Fruit fly (Drosophila melanogaster) whole organism, embryonic: ENCODE data around the gene CG8034.
A peak's percentile ranks its signal among the peaks of the same experiment; 100 is the strongest.

ENCODE experiments used
- Abd-B ChIP-seq: fragments of 200-800 bp; sonication (Bioruptor generic); optimal IDR thresholded peaks from 2 replicates; lab custom pipeline; 2018; ENCODE audit warnings: missing biosample characterization, mild to moderate bottlenecking, missing genetic modification characterization, moderate library complexity
- Aef1 ChIP-seq: fragments of 200-800 bp; sonication (Bioruptor generic); IDR thresholded peaks from 3 replicates; pipeline ENCODE4 v1.3.6; 2022; ENCODE audit warnings: missing biosample characterization, missing genetic modification characterization
- Antp ChIP-seq: fragments of 200-800 bp; sonication (Bioruptor generic); optimal IDR thresholded peaks from 3 replicates; lab custom pipeline; 2016; ENCODE audit warnings: missing biosample characterization, missing genetic modification characterization
- C15 ChIP-seq: fragments of 200-800 bp; sonication (Bioruptor generic); IDR thresholded peaks from 3 replicates; pipeline ENCODE4 v1.3.6; 2022; ENCODE audit warnings: missing biosample characterization, missing genetic modification characterization
- CG10654 ChIP-seq: fragments of 200-800 bp; sonication (Bioruptor generic); optimal IDR thresholded peaks from 2 replicates; lab custom pipeline; 2016; ENCODE audit warnings: missing biosample characterization, missing genetic modification characterization
- CG15011 ChIP-seq: fragments of 200-800 bp; sonication (Bioruptor generic); optimal IDR thresholded peaks from 3 replicates; lab custom pipeline; 2018; ENCODE audit warnings: missing biosample characterization, mild to moderate bottlenecking, missing genetic modification characterization
- CG15601 ChIP-seq: fragments of 200-800 bp; sonication (Bioruptor generic); optimal IDR thresholded peaks from 3 replicates; lab custom pipeline; 2019; ENCODE audit warnings: missing biosample characterization, mild to moderate bottlenecking, missing genetic modification characterization, moderate library complexity
- CG17359 ChIP-seq: fragments of 200-800 bp; sonication (Bioruptor generic); optimal IDR thresholded peaks from 3 replicates; lab custom pipeline; 2018; ENCODE audit warnings: missing biosample characterization, mild to moderate bottlenecking, missing genetic modification characterization, moderate library complexity
- CG17568 ChIP-seq: fragments of 200-800 bp; sonication (Bioruptor generic); optimal IDR thresholded peaks from 2 replicates; lab custom pipeline; 2018; ENCODE audit warnings: missing biosample characterization, mild to moderate bottlenecking, missing genetic modification characterization, moderate library complexity
- CG31224 ChIP-seq: fragments of 200-800 bp; sonication (Bioruptor generic); IDR thresholded peaks from 2 replicates; pipeline ENCODE4 v1.3.6; 2022; ENCODE audit warnings: missing biosample characterization, missing genetic modification characterization
- CG31365 ChIP-seq: fragments of 200-800 bp; sonication (Bioruptor generic); optimal IDR thresholded peaks from 2 replicates; lab custom pipeline; 2018; ENCODE audit warnings: missing biosample characterization, mild to moderate bottlenecking, missing genetic modification characterization
- CG3281 ChIP-seq: fragments of 200-800 bp; sonication (Bioruptor generic); optimal IDR thresholded peaks from 3 replicates; lab custom pipeline; 2017; ENCODE audit warnings: missing biosample characterization, mild to moderate bottlenecking, missing genetic modification characterization
- CG34376 ChIP-seq: fragments of 200-800 bp; sonication (Bioruptor generic); optimal IDR thresholded peaks from 2 replicates; lab custom pipeline; 2018; ENCODE audit warnings: missing biosample characterization, mild to moderate bottlenecking, missing genetic modification characterization
- CG34422 ChIP-seq: fragments of 200-800 bp; sonication (Bioruptor generic); IDR thresholded peaks from 3 replicates; pipeline ENCODE4 v1.3.6; 2022; ENCODE audit warnings: missing biosample characterization, missing genetic modification characterization
- CG3726 ChIP-seq: fragments of 200-800 bp; sonication (Bioruptor generic); IDR thresholded peaks from 3 replicates; pipeline ENCODE4, ENCODE4 v1.3.6; 2022; ENCODE audit warnings: missing biosample characterization, missing genetic modification characterization
- CG4854 ChIP-seq: fragments of 200-800 bp; sonication (Bioruptor generic); optimal IDR thresholded peaks from 2 replicates; lab custom pipeline; 2016; ENCODE audit warnings: missing biosample characterization, missing genetic modification characterization, inconsistent platforms
- CG6813 ChIP-seq: fragments of 200-800 bp; sonication (Bioruptor generic); optimal IDR thresholded peaks from 2 replicates; lab custom pipeline; 2017; ENCODE audit warnings: missing biosample characterization, missing genetic modification characterization, mild to moderate bottlenecking, moderate library complexity, missing genetic modification reagents
- CkIIα-i1 ChIP-seq: fragments of 200-800 bp; sonication (Bioruptor generic); IDR thresholded peaks from 2 replicates; pipeline ENCODE4 v1.3.6; 2022; ENCODE audit warnings: missing biosample characterization, missing genetic modification characterization
- CoRest ChIP-seq: fragments of 200-800 bp; sonication (Bioruptor generic); optimal IDR thresholded peaks from 3 replicates; lab custom pipeline; 2018; ENCODE audit warnings: missing biosample characterization, mild to moderate bottlenecking, missing genetic modification characterization, moderate library complexity
- Deaf1 ChIP-seq: fragments of 200-800 bp; optimal IDR thresholded peaks from 3 replicates; lab custom pipeline; 2019; ENCODE audit warnings: missing biosample characterization, mild to moderate bottlenecking, missing genetic modification characterization, moderate library complexity
- ERR ChIP-seq: fragments of 200-800 bp; sonication (Bioruptor generic); optimal IDR thresholded peaks from 2 replicates; lab custom pipeline; 2016; ENCODE audit warnings: missing biosample characterization, missing genetic modification characterization
- Ets65A ChIP-seq: fragments of 200-800 bp; sonication (Bioruptor generic); peaks from one replicate; lab custom pipeline; 2016; ENCODE audit warnings: missing biosample characterization, missing genetic modification characterization
- Gug ChIP-seq: fragments of 200-800 bp; sonication (Bioruptor generic); IDR thresholded peaks from 4 replicates; pipeline ENCODE4 v1.3.6; 2022; ENCODE audit warnings: missing biosample characterization, missing genetic modification characterization
- HmgZ ChIP-seq: fragments of 200-800 bp; sonication (Bioruptor generic); optimal IDR thresholded peaks from 2 replicates; lab custom pipeline; 2018; ENCODE audit warnings: missing biosample characterization, mild to moderate bottlenecking, missing genetic modification characterization
- Hmr ChIP-seq: fragments of 200-800 bp; sonication (Bioruptor generic); optimal IDR thresholded peaks from 3 replicates; lab custom pipeline; 2017; ENCODE audit warnings: mild to moderate bottlenecking, missing biosample characterization, missing genetic modification reagents, missing genetic modification characterization
- Nf-YC ChIP-seq: fragments of 200-800 bp; optimal IDR thresholded peaks from 3 replicates; lab custom pipeline; 2019; ENCODE audit warnings: missing biosample characterization, mild to moderate bottlenecking, missing genetic modification characterization, moderate library complexity
- Optix ChIP-seq: fragments of 200-800 bp; sonication (Bioruptor generic); IDR thresholded peaks from 3 replicates; pipeline ENCODE4 v1.3.6; 2022; ENCODE audit warnings: missing biosample characterization, missing genetic modification characterization
- Pdp1 ChIP-seq, 2 experiments: fragments of 200-800 bp; sonication (Bioruptor generic); optimal IDR thresholded peaks; 3 replicates each; lab custom pipeline; 2016; ENCODE audit warnings: missing biosample characterization in 2 of 2, missing genetic modification characterization in 2 of 2, mild to moderate bottlenecking in 1 of 2, moderate library complexity in 1 of 2
- Sin3A ChIP-seq: fragments of >200 bp; optimal IDR thresholded peaks from 2 replicates; lab custom pipeline; 2018
- Sry-β ChIP-seq: fragments of 200-800 bp; sonication (Bioruptor generic); optimal IDR thresholded peaks from 2 replicates; lab custom pipeline; 2018; ENCODE audit warnings: missing biosample characterization, mild to moderate bottlenecking, missing genetic modification characterization, moderate library complexity
- TFAM ChIP-seq: fragments of 200-800 bp; sonication (Bioruptor generic); optimal IDR thresholded peaks from 2 replicates; lab custom pipeline; 2017; ENCODE audit warnings: missing biosample characterization, missing genetic modification characterization, inconsistent platforms
- chm ChIP-seq: fragments of 200-800 bp; sonication (Bioruptor generic); IDR thresholded peaks from 2 replicates; pipeline ENCODE4 v1.3.6; 2022; ENCODE audit warnings: missing biosample characterization, missing genetic modification characterization
- crol ChIP-seq: fragments of 200-800 bp; sonication (Bioruptor generic); IDR thresholded peaks from 2 replicates; pipeline ENCODE4 v1.3.6; 2022; ENCODE audit warnings: missing biosample characterization, missing genetic modification characterization
- dmrt99B ChIP-seq: fragments of 200-800 bp; sonication (Bioruptor generic); optimal IDR thresholded peaks from 2 replicates; lab custom pipeline; 2018; ENCODE audit warnings: missing biosample characterization, mild to moderate bottlenecking, missing genetic modification characterization, moderate library complexity
- dysf ChIP-seq: fragments of 200-800 bp; sonication (Bioruptor generic); IDR thresholded peaks from 3 replicates; pipeline ENCODE4 v1.3.6; 2022; ENCODE audit warnings: missing biosample characterization, missing genetic modification characterization
- en ChIP-seq: fragments of 200-800 bp; sonication (Bioruptor generic); optimal IDR thresholded peaks from 2 replicates; lab custom pipeline; 2016; ENCODE audit warnings: missing biosample characterization, missing genetic modification characterization
- fd3F ChIP-seq: fragments of 200-800 bp; sonication (Bioruptor generic); optimal IDR thresholded peaks from 2 replicates; lab custom pipeline; 2018; ENCODE audit warnings: missing biosample characterization, mild to moderate bottlenecking, missing genetic modification characterization, moderate library complexity
- gfzf ChIP-seq: fragments of 200-800 bp; sonication (Bioruptor generic); optimal IDR thresholded peaks from 2 replicates; lab custom pipeline; 2016; ENCODE audit warnings: missing biosample characterization, mild to moderate bottlenecking, missing genetic modification characterization, moderate library complexity
- grau ChIP-seq: fragments of 200-800 bp; optimal IDR thresholded peaks from 3 replicates; lab custom pipeline; 2019; ENCODE audit warnings: missing biosample characterization, mild to moderate bottlenecking, missing genetic modification characterization, moderate library complexity
- insv ChIP-seq, 2 experiments: fragments of 200-800 bp; sonication (Bioruptor generic); optimal IDR thresholded peaks; 3 replicates each; lab custom pipeline; 2016 to 2018; ENCODE audit warnings: missing biosample characterization in 2 of 2, missing genetic modification characterization in 2 of 2
- inv ChIP-seq: fragments of 200-800 bp; sonication (Bioruptor generic); IDR thresholded peaks from 2 replicates; pipeline ENCODE4 v1.3.6; 2022; ENCODE audit warnings: missing biosample characterization, missing genetic modification characterization; ENCODE audit not compliant: partially characterized antibody
- mld ChIP-seq: fragments of 200-800 bp; sonication (Bioruptor generic); IDR thresholded peaks from 3 replicates; pipeline ENCODE4 v1.3.6; 2022; ENCODE audit warnings: missing biosample characterization, missing genetic modification characterization; ENCODE audit not compliant: partially characterized antibody
- nau ChIP-seq: fragments of 200-800 bp; sonication (Bioruptor generic); optimal IDR thresholded peaks from 3 replicates; lab custom pipeline; 2017; ENCODE audit warnings: missing biosample characterization, mild to moderate bottlenecking, missing genetic modification characterization, missing genetic modification reagents
- org-1 ChIP-seq: fragments of 200-800 bp; sonication (Bioruptor generic); optimal IDR thresholded peaks from 2 replicates; lab custom pipeline; 2017; ENCODE audit warnings: missing biosample characterization, missing genetic modification characterization
- scrt ChIP-seq: fragments of 200-800 bp; sonication (Bioruptor generic); optimal IDR thresholded peaks from 2 replicates; lab custom pipeline; 2018; ENCODE audit warnings: missing biosample characterization, mild to moderate bottlenecking, missing genetic modification characterization, moderate library complexity
- sug ChIP-seq: fragments of 200-800 bp; optimal IDR thresholded peaks from 2 replicates; lab custom pipeline; 2019; ENCODE audit warnings: missing biosample characterization, mild to moderate bottlenecking, missing genetic modification characterization, moderate library complexity
- tll ChIP-seq, 2 experiments: fragments of 200-800 bp in 1 of 2; fragments of >200 bp in 1 of 2; sonication (Bioruptor generic) in 1 of 2; optimal IDR thresholded peaks; 2 replicates each; lab custom pipeline; 2017 to 2019; ENCODE audit warnings: missing biosample characterization in 2 of 2, missing genetic modification characterization in 2 of 2, mild to moderate bottlenecking in 1 of 2, moderate library complexity in 1 of 2

The CG8034 gene

dm6 chrX:19306531-19306930 lies 8.6 kb upstream of the CG8034 start (continued):
- peak; percentile 40 for TF ChIP-seq CG17359
- peak; percentile 11 for TF ChIP-seq CG34376 (GFP tag; lab: Kevin White, UChicago)
- peak; percentile 15 for TF ChIP-seq CG6813 (GFP tag; lab: Kevin White, UChicago)
- TF ChIP-seq en (GFP tag; lab: Kevin White, UChicago): no peak
- TF ChIP-seq CG15601 (tag; lab: Kevin White, UChicago): peak; percentile 13
- TF ChIP-seq crol (GFP tag; lab: Robert Waterston, UW): peak; percentile 56
- TF ChIP-seq dmrt99B (tag; lab: Kevin White, UChicago): peak; percentile 43
- peak; percentile 2 for TF ChIP-seq CG31365
- TF ChIP-seq Gug (GFP tag; lab: Robert Waterston, UW): no peak
- peak; percentile 43 for TF ChIP-seq fd3F (GFP tag; lab: Kevin White, UChicago)
- peak; percentile 31 for TF ChIP-seq grau (tag; lab: Kevin White, UChicago)
- no peak for TF ChIP-seq Antp (GFP tag; lab: Kevin White, UChicago)
- TF ChIP-seq CG17568 (GFP tag; lab: Kevin White, UChicago): no peak
- peak; percentile 50 for TF ChIP-seq CG3281 (GFP tag; lab: Kevin White, UChicago)
- peak; percentile 10 for TF ChIP-seq CoRest (tag; lab: Kevin White, UChicago)
- no peak for TF ChIP-seq dysf
- peak; percentile 45 for TF ChIP-seq Nf-YC
- TF ChIP-seq gfzf (GFP tag; lab: Kevin White, UChicago): no peak

dm6 chrX:19305172-19305571 lies 7.2 kb upstream of the CG8034 start:
- TF ChIP-seq sug (tag; lab: Kevin White, UChicago) (peak; percentile 40), Ets65A (GFP tag; lab: Kevin White, UChicago) (peak; percentile 62), Deaf1 (tag; lab: Kevin White, UChicago) (peak; percentile 64), CG15011 (GFP tag; lab: Kevin White, UChicago) (no peak)

dm6 chrX:19299367-19299766 lies 1.4 kb upstream of the CG8034 start:
- TF ChIP-seq Sry-β (GFP tag; lab: Kevin White, UChicago) (peak; percentile 73), Abd-B (GFP tag; lab: Kevin White, UChicago) (no peak), Hmr (no peak), scrt (GFP tag; lab: Kevin White, UChicago) (peak; percentile 69)
- TF ChIP-seq, all 482 proteins: peak for 2

- TF ChIP-seq Pdp1 (GFP tag; optimal IDR thresholded peaks at IDR 0.05; lab: Kevin White, UChicago) (peak; percentile 38 to 53), CG3726 (GFP tag; lab: Robert Waterston, UW) (0 out of 3 replicates have a peak, but pooled peaks have one; percentile 30), ERR (no peak), insv (GFP tag; optimal IDR thresholded peaks at IDR 0.05; lab: Kevin White, UChicago) (no peak), tll (GFP tag; optimal IDR thresholded peaks at IDR 0.05; lab: Kevin White, UChicago) (no peak), dysf (peak; percentile 63; the same call in 2 of the 3 replicates), Optix (no peak), C15 (no peak), CG4854 (GFP tag; lab: Kevin White, UChicago) (no peak), CG10654 (no peak), inv (GFP tag; lab: Robert Waterston, UW) (no peak), Sin3A (lab: Kevin White, UChicago) (no peak), CG31224 (GFP tag; lab: Robert Waterston, UW) (no peak), Aef1 (GFP tag; lab: Robert Waterston, UW) (peak; percentile 37; the same call in 2 of the 3 replicates), TFAM (GFP tag; lab: Kevin White, UChicago) (no peak), HmgZ (no peak), org-1 (GFP tag; lab: Kevin White, UChicago) (no peak), CoRest (tag; lab: Kevin White, UChicago) (peak; percentile 30), nau (no peak), CG34422 (GFP tag; lab: Robert Waterston, UW) (peak; percentile 35; the same call in 2 of the 3 replicates), mld (GFP tag; lab: Robert Waterston, UW) (no peak), CkIIα-i1 (no peak), chm (peak; percentile 84)
These were observed 788 bp upstream of the CG8034 start for dm6 chrX:19298785-19299114.
